Fruit fly (Drosophila melanogaster) whole organism, embryonic: ENCODE results near the gene Npc2a.
A peak's percentile ranks its signal among the peaks of the same experiment; 100 is the strongest.

Source experiments
- B-H1 ChIP-seq: fragments of 200-800 bp; sonication (Bioruptor generic); IDR thresholded peaks from 3 replicates; pipeline ENCODE4 v1.3.6; 2022; ENCODE audit warnings: missing biosample characterization, missing genetic modification characterization
- B-H2 ChIP-seq: fragments of 200-800 bp; sonication (Bioruptor generic); optimal IDR thresholded peaks from 2 replicates; lab custom pipeline; 2018; ENCODE audit warnings: missing biosample characterization, mild to moderate bottlenecking, missing genetic modification characterization
- CG12236 ChIP-seq: fragments of 200-800 bp; sonication (Bioruptor generic); optimal IDR thresholded peaks from 2 replicates; lab custom pipeline; 2016; ENCODE audit warnings: missing biosample characterization, missing genetic modification characterization
- CG13624 ChIP-seq: fragments of 200-800 bp; sonication (Bioruptor generic); optimal IDR thresholded peaks from 2 replicates; lab custom pipeline; 2016; ENCODE audit warnings: missing biosample characterization, missing genetic modification characterization
- CG15073 ChIP-seq: fragments of 200-800 bp; sonication (Bioruptor generic); optimal IDR thresholded peaks from 2 replicates; lab custom pipeline; 2016; ENCODE audit warnings: missing biosample characterization, missing genetic modification characterization
- CG1529 ChIP-seq: fragments of 200-800 bp; sonication (Bioruptor generic); optimal IDR thresholded peaks from 3 replicates; lab custom pipeline; 2018; ENCODE audit warnings: missing biosample characterization, missing genetic modification characterization
- CG15514 ChIP-seq: fragments of 200-800 bp; sonication (Bioruptor generic); optimal IDR thresholded peaks from 3 replicates; lab custom pipeline; 2017; ENCODE audit warnings: missing biosample characterization, missing genetic modification characterization, mild to moderate bottlenecking, moderate library complexity, missing genetic modification reagents
- CG18599 ChIP-seq: fragments of 200-800 bp; sonication (Bioruptor generic); optimal IDR thresholded peaks from 3 replicates; lab custom pipeline; 2017; ENCODE audit warnings: missing biosample characterization, missing genetic modification characterization, mild to moderate bottlenecking, moderate library complexity, missing genetic modification reagents
- CG2712 ChIP-seq: fragments of 200-800 bp; optimal IDR thresholded peaks from 3 replicates; lab custom pipeline; 2019; ENCODE audit warnings: missing biosample characterization, mild to moderate bottlenecking, missing genetic modification characterization, moderate library complexity
- CG31388 ChIP-seq: fragments of 200-800 bp; sonication (Bioruptor generic); optimal IDR thresholded peaks from 2 replicates; lab custom pipeline; 2016; ENCODE audit warnings: missing biosample characterization, missing genetic modification characterization
- CG32772 ChIP-seq: fragments of 200-800 bp; sonication (Bioruptor generic); IDR thresholded peaks from 2 replicates; pipeline ENCODE4 v1.3.6; 2022; ENCODE audit warnings: missing biosample characterization, missing genetic modification characterization
- CG3838 ChIP-seq: fragments of 200-800 bp; sonication (Bioruptor generic); optimal IDR thresholded peaks from 3 replicates; lab custom pipeline; 2016; ENCODE audit warnings: missing biosample characterization, missing genetic modification characterization
- CG42726 ChIP-seq: fragments of 200-800 bp; sonication (Bioruptor generic); IDR thresholded peaks from 2 replicates; pipeline ENCODE4 v1.3.6; 2022; ENCODE audit warnings: missing biosample characterization, missing genetic modification characterization; ENCODE audit not compliant: partially characterized antibody
- CG4424 ChIP-seq: fragments of 200-800 bp; sonication (Bioruptor generic); optimal IDR thresholded peaks from 3 replicates; lab custom pipeline; 2016; ENCODE audit warnings: missing biosample characterization, missing genetic modification characterization
- CG7556 ChIP-seq: fragments of 200-800 bp; sonication (Bioruptor generic); optimal IDR thresholded peaks from 2 replicates; lab custom pipeline; 2017; ENCODE audit warnings: missing biosample characterization, mild to moderate bottlenecking, missing genetic modification characterization
- CG8924 ChIP-seq: fragments of 200-800 bp; optimal IDR thresholded peaks from 3 replicates; lab custom pipeline; 2019; ENCODE audit warnings: missing biosample characterization, mild to moderate bottlenecking, missing genetic modification characterization, moderate library complexity
- CG9797 ChIP-seq: fragments of 200-800 bp; sonication (Bioruptor generic); optimal IDR thresholded peaks from 3 replicates; lab custom pipeline; 2018; ENCODE audit warnings: missing biosample characterization, mild to moderate bottlenecking, missing genetic modification characterization
- CoRest ChIP-seq: fragments of 200-800 bp; sonication (Bioruptor generic); optimal IDR thresholded peaks from 3 replicates; lab custom pipeline; 2018; ENCODE audit warnings: missing biosample characterization, mild to moderate bottlenecking, missing genetic modification characterization, moderate library complexity
- Dp ChIP-seq: fragments of 200-800 bp; sonication (Bioruptor generic); optimal IDR thresholded peaks from 2 replicates; lab custom pipeline; 2018; ENCODE audit warnings: missing biosample characterization, mild to moderate bottlenecking, missing genetic modification characterization, moderate library complexity
- Fer1 ChIP-seq: fragments of 200-800 bp; sonication (Bioruptor generic); optimal IDR thresholded peaks from 2 replicates; lab custom pipeline; 2017; ENCODE audit warnings: missing biosample characterization, mild to moderate bottlenecking, missing genetic modification characterization
- Fer2 ChIP-seq: fragments of 200-800 bp; sonication (Bioruptor generic); optimal IDR thresholded peaks from 2 replicates; lab custom pipeline; 2018; ENCODE audit warnings: missing biosample characterization, mild to moderate bottlenecking, missing genetic modification characterization, moderate library complexity
- HLH3B ChIP-seq: fragments of 200-800 bp; sonication (Bioruptor generic); IDR thresholded peaks from 2 replicates; pipeline ENCODE4 v1.3.6; 2022; ENCODE audit warnings: missing biosample characterization, missing genetic modification characterization
- HLH4C ChIP-seq: fragments of 200-800 bp; sonication (Bioruptor generic); IDR thresholded peaks from 3 replicates; pipeline ENCODE4 v1.3.6; 2022; ENCODE audit warnings: missing biosample characterization, missing genetic modification characterization; ENCODE audit not compliant: partially characterized antibody
- Jarid2 ChIP-seq: fragments of 200-800 bp; sonication (Bioruptor generic); optimal IDR thresholded peaks from 3 replicates; lab custom pipeline; 2017; ENCODE audit warnings: mild to moderate bottlenecking, missing biosample characterization, missing genetic modification reagents, missing genetic modification characterization
- Lim3 ChIP-seq: fragments of 200-800 bp; sonication (Bioruptor generic); IDR thresholded peaks from 2 replicates; pipeline ENCODE4 v1.3.6; 2022; ENCODE audit warnings: missing biosample characterization, missing genetic modification characterization
- NC2α ChIP-seq: fragments of 200-800 bp; sonication (Bioruptor generic); optimal IDR thresholded peaks from 2 replicates; lab custom pipeline; 2016; ENCODE audit warnings: missing biosample characterization, missing genetic modification characterization
- Opbp ChIP-seq: fragments of 200-800 bp; sonication (Bioruptor generic); IDR thresholded peaks from 3 replicates; pipeline ENCODE4 v1.3.6; 2022; ENCODE audit warnings: missing biosample characterization, missing genetic modification characterization; ENCODE audit not compliant: partially characterized antibody
- Side ChIP-seq: fragments of 200-800 bp; sonication (Bioruptor generic); optimal IDR thresholded peaks from 2 replicates; lab custom pipeline; 2016; ENCODE audit warnings: missing biosample characterization, missing genetic modification characterization
- Xbp1 ChIP-seq: fragments of 200-800 bp; sonication (Bioruptor generic); optimal IDR thresholded peaks from 3 replicates; lab custom pipeline; 2016; ENCODE audit warnings: missing biosample characterization, mild to moderate bottlenecking, missing genetic modification characterization
- ac ChIP-seq: fragments of 200-800 bp; sonication (Bioruptor generic); optimal IDR thresholded peaks from 3 replicates; lab custom pipeline; 2017; ENCODE audit warnings: missing biosample characterization, mild to moderate bottlenecking, missing genetic modification characterization
- amos ChIP-seq: fragments of 200-800 bp; sonication (Bioruptor generic); IDR thresholded peaks from 2 replicates; pipeline ENCODE4 v1.3.6; 2022; ENCODE audit warnings: missing biosample characterization, missing genetic modification characterization; ENCODE audit not compliant: partially characterized antibody
- chm ChIP-seq: fragments of 200-800 bp; sonication (Bioruptor generic); IDR thresholded peaks from 2 replicates; pipeline ENCODE4 v1.3.6; 2022; ENCODE audit warnings: missing biosample characterization, missing genetic modification characterization
- ci ChIP-seq: fragments of 200-800 bp; sonication (Bioruptor generic); IDR thresholded peaks from 3 replicates; pipeline ENCODE4 v1.3.6; 2022; ENCODE audit warnings: missing biosample characterization, missing genetic modification characterization
- cwo ChIP-seq: fragments of 200-800 bp; sonication (Bioruptor generic); optimal IDR thresholded peaks from 3 replicates; lab custom pipeline; 2017; ENCODE audit warnings: missing biosample characterization, missing genetic modification characterization, mild to moderate bottlenecking, moderate library complexity, missing genetic modification reagents
- hth ChIP-seq: fragments of >200 bp; optimal IDR thresholded peaks from 2 replicates; lab custom pipeline; 2017; ENCODE audit warnings: inconsistent platforms
- kah ChIP-seq: fragments of 200-800 bp; sonication (Bioruptor generic); optimal IDR thresholded peaks from 2 replicates; lab custom pipeline; 2018; ENCODE audit warnings: missing biosample characterization, mild to moderate bottlenecking, missing genetic modification characterization
- ken ChIP-seq: fragments of 200-800 bp; sonication (Bioruptor generic); IDR thresholded peaks from 3 replicates; pipeline ENCODE4 v1.3.6; 2022; ENCODE audit warnings: missing biosample characterization, missing genetic modification characterization
- lab ChIP-seq: fragments of 200-800 bp; sonication (Bioruptor generic); optimal IDR thresholded peaks from 3 replicates; lab custom pipeline; 2017; ENCODE audit warnings: missing biosample characterization, missing genetic modification characterization, mild to moderate bottlenecking, moderate library complexity, missing genetic modification reagents
- maf-S ChIP-seq: fragments of 200-800 bp; sonication (Bioruptor generic); optimal IDR thresholded peaks from 2 replicates; lab custom pipeline; 2016; ENCODE audit warnings: missing biosample characterization, missing genetic modification characterization
- pros ChIP-seq: fragments of 200-800 bp; sonication (Bioruptor generic); optimal IDR thresholded peaks from 3 replicates; lab custom pipeline; 2019; ENCODE audit warnings: missing biosample characterization, mild to moderate bottlenecking, missing genetic modification characterization, moderate library complexity
- sc ChIP-seq, 3 experiments: fragments of >200 bp in 2 of 3; fragments of 200-800 bp in 1 of 3; sonication (Bioruptor generic) in 1 of 3; optimal IDR thresholded peaks; 2 replicates in 2 of 3; 3 replicates in 1 of 3; lab custom pipeline; 2017; ENCODE audit warnings: mild to moderate bottlenecking in 1 of 3, missing biosample characterization in 1 of 3, missing genetic modification characterization in 1 of 3, missing genetic modification reagents in 1 of 3
- sd ChIP-seq: fragments of 200-800 bp; sonication (Bioruptor generic); optimal IDR thresholded peaks from 3 replicates; lab custom pipeline; 2018; ENCODE audit warnings: missing biosample characterization, mild to moderate bottlenecking, missing genetic modification characterization, moderate library complexity
- seq ChIP-seq: fragments of 200-800 bp; sonication (Bioruptor generic); IDR thresholded peaks from 2 replicates; pipeline ENCODE4 v1.3.6; 2022; ENCODE audit warnings: missing biosample characterization, missing genetic modification characterization
- sima ChIP-seq: fragments of 200-800 bp; sonication (Bioruptor generic); optimal IDR thresholded peaks from 2 replicates; lab custom pipeline; 2016; ENCODE audit warnings: missing biosample characterization, missing genetic modification characterization
- sisA ChIP-seq: fragments of 200-800 bp; sonication (Bioruptor generic); IDR thresholded peaks from 2 replicates; pipeline ENCODE4 v1.3.6; 2022; ENCODE audit warnings: missing biosample characterization, missing genetic modification characterization
- slbo ChIP-seq: fragments of 200-800 bp; sonication (Bioruptor generic); IDR thresholded peaks from 2 replicates; pipeline ENCODE4 v1.3.6; 2022; ENCODE audit warnings: missing biosample characterization, missing genetic modification characterization
- slp2 ChIP-seq: fragments of 200-800 bp; sonication (Bioruptor generic); optimal IDR thresholded peaks from 2 replicates; lab custom pipeline; 2016; ENCODE audit warnings: missing biosample characterization, missing genetic modification characterization
- yki ChIP-seq: fragments of >200 bp; optimal IDR thresholded peaks from 3 replicates; lab custom pipeline; 2018
- zf30C ChIP-seq: fragments of 200-800 bp; sonication (Bioruptor generic); optimal IDR thresholded peaks from 3 replicates; lab custom pipeline; 2018; ENCODE audit warnings: missing biosample characterization, mild to moderate bottlenecking, missing genetic modification characterization
- zfh2 ChIP-seq: fragments of 200-800 bp; sonication (Bioruptor generic); optimal IDR thresholded peaks from 2 replicates; lab custom pipeline; 2016; ENCODE audit warnings: missing biosample characterization, missing genetic modification characterization

Npc2a gene

DNA sequence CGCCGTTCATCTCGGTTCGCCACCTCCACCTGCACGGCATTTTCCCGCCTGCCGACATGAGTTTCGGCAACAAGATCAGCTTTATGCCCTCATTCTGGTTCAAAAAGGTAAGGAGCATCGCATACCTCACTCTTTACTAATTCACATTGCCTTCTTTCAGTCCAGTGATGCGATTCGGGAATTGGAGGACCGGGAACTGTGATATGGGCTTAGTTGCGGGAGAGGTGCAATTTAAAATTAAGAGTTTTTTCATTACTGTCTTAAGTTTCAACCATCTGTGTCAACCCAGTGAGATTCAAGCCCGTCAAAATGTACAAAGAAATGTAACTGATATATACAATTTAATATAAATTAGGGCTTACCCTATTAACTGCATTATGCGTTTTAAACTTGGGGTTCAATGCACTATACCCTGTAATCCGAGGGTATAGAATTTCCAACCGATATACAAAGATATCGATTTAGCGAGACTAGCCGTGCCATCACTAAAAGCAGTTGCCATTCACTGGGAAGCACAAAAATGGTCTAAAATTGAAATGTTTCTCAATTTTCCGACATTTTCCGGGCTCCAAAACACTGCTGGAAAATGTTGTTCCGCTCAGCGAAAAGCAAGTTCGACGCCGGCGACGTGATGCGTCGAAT, 6.2 kb upstream of the Npc2a start, which contains the start of gene CG7289 (continued):
- no peak for TF ChIP-seq CG18599 (GFP tag; lab: Kevin White, UChicago)
- no peak for TF ChIP-seq CG31388 (GFP tag; lab: Kevin White, UChicago)
- TF ChIP-seq seq (GFP tag; lab: Robert Waterston, UW) = no peak
- TF ChIP-seq Side = no peak
- TF ChIP-seq cwo = no peak
- no peak for TF ChIP-seq CG32772 (GFP tag; lab: Robert Waterston, UW)
- TF ChIP-seq chm = no peak
- no peak for TF ChIP-seq HLH3B
- no peak for TF ChIP-seq Lim3 (GFP tag; lab: Robert Waterston, UW)
- no peak for TF ChIP-seq CG8924 (tag; lab: Kevin White, UChicago)
- no peak for TF ChIP-seq pros (GFP tag; lab: Kevin White, UChicago)
- TF ChIP-seq CG2712 = no peak
- peak; percentile 71; the same call in 2 of the 3 replicates for TF ChIP-seq Opbp (GFP tag; lab: Robert Waterston, UW)
- TF ChIP-seq B-H1 (GFP tag; lab: Robert Waterston, UW) = no peak
- TF ChIP-seq Xbp1 (GFP tag; lab: Kevin White, UChicago) = peak; percentile 25
- no peak for TF ChIP-seq lab (GFP tag; lab: Kevin White, UChicago)
- peak; percentile 28 for TF ChIP-seq Dp (GFP tag; lab: Kevin White, UChicago)
- peak; percentile 57; the same call in 2 of the 3 replicates for TF ChIP-seq HLH4C (GFP tag; lab: Robert Waterston, UW)
- TF ChIP-seq ac (GFP tag; lab: Kevin White, UChicago) = no peak
- TF ChIP-seq Fer2 (tag; lab: Kevin White, UChicago) = no peak
- no peak for TF ChIP-seq slp2 (GFP tag; lab: Kevin White, UChicago)
- TF ChIP-seq CG12236 (GFP tag; lab: Kevin White, UChicago) = no peak
- no peak for TF ChIP-seq yki (lab: Kevin White, UChicago)
- peak; percentile 29 for TF ChIP-seq CG15514
- TF ChIP-seq ci (GFP tag; lab: Robert Waterston, UW) = 0 out of 3 replicates have a peak, but pooled peaks have one; percentile 9
- TF ChIP-seq B-H2 (GFP tag; lab: Kevin White, UChicago) = peak; percentile 13
- TF ChIP-seq NC2α = no peak
- no peak for TF ChIP-seq Fer1
- no peak for TF ChIP-seq kah (GFP tag; lab: Kevin White, UChicago)
- peak; percentile 15 for TF ChIP-seq CoRest (tag; lab: Kevin White, UChicago)
- TF ChIP-seq Jarid2 (GFP tag; lab: Kevin White, UChicago) = no peak
- TF ChIP-seq zf30C = no peak
- no peak for TF ChIP-seq zfh2 (GFP tag; lab: Kevin White, UChicago)
- no peak for TF ChIP-seq sima (GFP tag; lab: Kevin White, UChicago)
- TF ChIP-seq CG3838 = no peak
- TF ChIP-seq sisA = no peak
- TF ChIP-seq CG4424 (GFP tag; lab: Kevin White, UChicago) = no peak
- no peak for TF ChIP-seq sd (tag; lab: Kevin White, UChicago)
- no peak for TF ChIP-seq ken (GFP tag; lab: Robert Waterston, UW)
- TF ChIP-seq CG7556 = no peak
- no peak for TF ChIP-seq CG13624 (GFP tag; lab: Kevin White, UChicago)
- peak; percentile 64 for TF ChIP-seq amos
- no peak for TF ChIP-seq maf-S (GFP tag; lab: Kevin White, UChicago)
- TF ChIP-seq CG42726 (GFP tag; lab: Robert Waterston, UW) = 0 out of 2 replicates have a peak, but pooled peaks have one; percentile 20
- no peak for TF ChIP-seq CG1529 (GFP tag; lab: Kevin White, UChicago)
- peak; percentile 40; the same call in 1 of the 2 replicates for TF ChIP-seq slbo (GFP tag; lab: Robert Waterston, UW)
- no peak for TF ChIP-seq hth (lab: Kevin White, UChicago)
- TF ChIP-seq CG9797 (GFP tag; lab: Kevin White, UChicago) = no peak
- no peak for TF ChIP-seq CG15073 (GFP tag; lab: Kevin White, UChicago)
- no peak for TF ChIP-seq sc (optimal IDR thresholded peaks at IDR 0.05; lab: Kevin White, UChicago)
- no peak for TF ChIP-seq sc (GFP tag; optimal IDR thresholded peaks at IDR 0.05; lab: Kevin White, UChicago)
